Worm (Caenorhabditis elegans) whole organism, young adult: ENCODE results near the gene rgs-10.

Experiments
- ceh-91 ChIP-seq: fragments of 200-800 bp; sonication (Bioruptor generic); IDR thresholded peaks from 2 replicates; pipeline ENCODE4 v1.3.6; 2022; ENCODE audit warnings: missing genetic modification reagents, missing genetic modification characterization, missing compliant biosample characterization
- hlh-26 ChIP-seq: fragments of 200-800 bp; sonication (Bioruptor generic); conservative IDR thresholded peaks from 2 replicates; pipeline ENCODE4 v1.3.6; 2022; ENCODE audit warnings: missing genetic modification reagents, missing genetic modification characterization, missing compliant biosample characterization
- nfya-1 ChIP-seq: sonication (generic microtip); optimal IDR thresholded peaks from 2 replicates; lab custom pipeline; 2017; ENCODE audit warnings: antibody characterized with exemption, missing compliant biosample characterization, missing genetic modification characterization, borderline replicate concordance; ENCODE audit not compliant: insufficient read depth

- TF ChIP-seq nfya-1 (tag; lab: Kevin White, UChicago) (no peak), ceh-91 (GFP tag; lab: Robert Waterston, UW) (no peak), hlh-26 (GFP tag; lab: Robert Waterston, UW) (no peak)
Measured at ce11 chrX:15008697-15009096, 46.1 kb downstream of the rgs-10 start.
